Fruit fly (Drosophila melanogaster): ENCODE measurements around the gene Ogg1.

Ogg1 gene

dm6 chrX:8720213-8720612, 30.1 kb downstream of the Ogg1 start, which contains the start of gene CG1789 (continued):
- TF ChIP-seq CG3995 (GFP tag; optimal IDR thresholded peaks at IDR 0.05) = peak; percentile 95
- TF ChIP-seq Scr (GFP tag; IDR thresholded peaks at IDR 0.05; ENCODE audit: partially characterized antibody) = peak; percentile 94
- TF ChIP-seq gem (tag; optimal IDR thresholded peaks at IDR 0.05) = peak; percentile 28
- TF ChIP-seq pita (GFP tag; optimal IDR thresholded peaks at IDR 0.05) = no peak
- no peak for TF ChIP-seq CG17568 (GFP tag; optimal IDR thresholded peaks at IDR 0.05)
- peak; percentile 50 for TF ChIP-seq CG34376 (GFP tag; optimal IDR thresholded peaks at IDR 0.05)
- TF ChIP-seq lola (GFP tag; optimal IDR thresholded peaks at IDR 0.05) = peak in 1 of 3 experiments; percentile 20
- TF ChIP-seq Ssrp (tag; optimal IDR thresholded peaks at IDR 0.05) = no peak
- TF ChIP-seq stwl (tag; optimal IDR thresholded peaks at IDR 0.05) = peak; percentile 44
- no peak for TF ChIP-seq CG18011 (GFP tag; optimal IDR thresholded peaks at IDR 0.05)
- peak; percentile 61 for TF ChIP-seq CG1603 (tag; optimal IDR thresholded peaks at IDR 0.05)
- peak; percentile 85 for TF ChIP-seq amos (GFP tag; IDR thresholded peaks at IDR 0.05; ENCODE audit: partially characterized antibody)
- TF ChIP-seq cwo (GFP tag; optimal IDR thresholded peaks at IDR 0.05) = peak; percentile 66
- peak; percentile 1 for TF ChIP-seq btn (GFP tag; optimal IDR thresholded peaks at IDR 0.05)
- TF ChIP-seq Six4 (GFP tag; optimal IDR thresholded peaks at IDR 0.05) = no peak
- TF ChIP-seq CG33213 (GFP tag; optimal IDR thresholded peaks at IDR 0.05) = peak; percentile 5
- peak; percentile 86 for TF ChIP-seq CG16813 (GFP tag; IDR thresholded peaks at IDR 0.05; ENCODE audit: partially characterized antibody)
- TF ChIP-seq Nf-YC (tag; optimal IDR thresholded peaks at IDR 0.05) = peak; percentile 28
- TF ChIP-seq seq (GFP tag; IDR thresholded peaks at IDR 0.05) = 0 out of 2 replicates have a peak, but pooled peaks have one; percentile 11
- peak; percentile 6 for TF ChIP-seq CHES-1-like (GFP tag; optimal IDR thresholded peaks at IDR 0.05)
- TF ChIP-seq CG14710 (tag; optimal IDR thresholded peaks at IDR 0.05) = peak; percentile 43
- TF ChIP-seq CG43689 (GFP tag; IDR thresholded peaks at IDR 0.05) = no peak
- no peak for TF ChIP-seq Xbp1 (GFP tag; optimal IDR thresholded peaks at IDR 0.05)
- peak; percentile 15; the same call in 1 of the 2 replicates for TF ChIP-seq Adf1 (GFP tag; IDR thresholded peaks at IDR 0.05)
- TF ChIP-seq Trl (optimal IDR thresholded peaks at IDR 0.05) = no peak
- TF ChIP-seq Trl (GFP tag; optimal IDR thresholded peaks at IDR 0.05) = peak; percentile 50
- TF ChIP-seq rib (GFP tag; IDR thresholded peaks at IDR 0.05) = 0 out of 2 replicates have a peak, but pooled peaks have one; percentile 40
- TF ChIP-seq CG17361 (GFP tag; IDR thresholded peaks at IDR 0.05) = 0 out of 3 replicates have a peak, but pooled peaks have one; percentile 28
- peak; percentile 61 for TF ChIP-seq Dp (GFP tag; optimal IDR thresholded peaks at IDR 0.05)
- TF ChIP-seq sna (GFP tag; IDR thresholded peaks at IDR 0.05; ENCODE audit: partially characterized antibody) = peak; percentile 92
- peak; percentile 64 for TF ChIP-seq Dref (GFP tag; IDR thresholded peaks at IDR 0.05)
- no peak for TF ChIP-seq Blimp-1 (GFP tag; optimal IDR thresholded peaks at IDR 0.05)
- no peak for TF ChIP-seq zf30C (GFP tag; optimal IDR thresholded peaks at IDR 0.05)
- TF ChIP-seq Opbp (GFP tag; IDR thresholded peaks at IDR 0.05; ENCODE audit: partially characterized antibody) = peak; percentile 78; the same call in 2 of the 3 replicates
- peak; percentile 84; the same call in 2 of the 3 replicates for TF ChIP-seq HLH4C (GFP tag; IDR thresholded peaks at IDR 0.05; ENCODE audit: partially characterized antibody)
- TF ChIP-seq zen2 (GFP tag; IDR thresholded peaks at IDR 0.05; ENCODE audit: partially characterized antibody) = peak; percentile 90; the same call in 2 of the 3 replicates
- TF ChIP-seq CG2712 (tag; optimal IDR thresholded peaks at IDR 0.05) = peak; percentile 26
- TF ChIP-seq dpn (GFP tag; optimal IDR thresholded peaks at IDR 0.05) = peak; percentile 30 to 60
- peak; percentile 75 for TF ChIP-seq MBD-R2 (GFP tag; IDR thresholded peaks at IDR 0.05)
- no peak for TF ChIP-seq E2f1 (GFP tag; IDR thresholded peaks at IDR 0.05)
- peak; percentile 88 for TF ChIP-seq Bgb (GFP tag; IDR thresholded peaks at IDR 0.05; ENCODE audit: partially characterized antibody)
- TF ChIP-seq CG13296 (GFP tag; optimal IDR thresholded peaks at IDR 0.05) = peak; percentile 30
- TF ChIP-seq dysf (GFP tag; IDR thresholded peaks at IDR 0.05) = 0 out of 3 replicates have a peak, but pooled peaks have one; percentile 30
- peak; percentile 56 for TF ChIP-seq pzg (GFP tag; optimal IDR thresholded peaks at IDR 0.05)
- TF ChIP-seq org-1 (GFP tag; optimal IDR thresholded peaks at IDR 0.05) = no peak
- TF ChIP-seq Side (GFP tag; optimal IDR thresholded peaks at IDR 0.05) = peak; percentile 53
- peak in 1 of 2 experiments; percentile 48 for TF ChIP-seq insv (GFP tag; optimal IDR thresholded peaks at IDR 0.05)
- TF ChIP-seq Pdp1 (GFP tag; optimal IDR thresholded peaks at IDR 0.05) = peak; percentile 28 to 42
- peak; percentile 30; the same call in 1 of the 2 replicates for TF ChIP-seq Xrp1 (GFP tag; IDR thresholded peaks at IDR 0.05)
